Fruit fly (Drosophila melanogaster): ENCODE measurements around the gene Hmgcl.

Gene Hmgcl

DNA sequence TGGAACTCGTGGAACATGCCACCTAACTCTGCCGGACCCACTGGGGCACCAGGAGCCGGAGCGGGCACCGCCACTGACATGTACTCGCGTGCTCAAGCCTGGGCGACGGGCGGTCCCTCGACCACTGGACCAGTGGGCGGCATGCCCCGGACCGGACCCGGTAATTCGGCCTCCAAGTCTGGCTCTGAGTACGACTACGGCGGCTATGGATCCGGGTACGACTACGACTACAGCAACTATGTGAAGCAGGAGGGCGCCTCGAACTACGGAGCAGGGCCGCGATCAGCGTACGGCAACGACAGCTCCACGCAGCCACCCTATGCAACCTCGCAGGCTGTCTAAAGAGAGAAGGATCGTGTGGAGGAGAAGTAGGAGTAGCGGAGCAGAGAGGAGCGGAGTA, 35.1 kb upstream of the Hmgcl start:
- peak; percentile 32; the same call in 1 of the 3 replicates for TF ChIP-seq knrl (GFP tag; IDR thresholded peaks at IDR 0.05; ENCODE audit: partially characterized antibody)
- peak; percentile 75 for TF ChIP-seq Med (GFP tag)
- no peak for TF ChIP-seq CG10654 (GFP tag; optimal IDR thresholded peaks at IDR 0.05)
- TF ChIP-seq sens (GFP tag), result peak; percentile 27
- peak; percentile 80 for TF ChIP-seq Ets65A (GFP tag)
- TF ChIP-seq CG11456 (GFP tag; IDR thresholded peaks at IDR 0.05), result no peak

DNA sequence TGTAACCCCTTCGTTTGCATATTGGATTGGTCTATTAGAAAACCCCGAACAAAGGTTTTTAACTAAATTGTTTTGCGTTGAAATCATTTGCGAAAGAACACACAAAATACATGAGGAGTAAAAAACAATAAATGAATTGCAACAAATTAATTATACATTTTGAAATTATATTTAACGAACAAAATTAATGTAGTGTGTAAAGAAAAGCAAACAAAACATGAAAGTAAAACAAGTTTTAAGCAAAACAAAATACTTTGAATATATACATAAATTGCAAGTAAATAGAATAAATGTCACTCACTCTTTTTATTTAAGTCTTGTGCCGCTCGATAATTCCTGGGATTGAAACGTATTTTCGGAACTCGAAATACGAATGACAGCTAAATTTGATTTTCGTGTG, 28.4 kb upstream of the Hmgcl start, which contains the start of gene CG43232:
Gene CG43232, plus strand, starts transcription at position 301 of the 400 bp plus-strand sequence.
- TF ChIP-seq B-H1 (GFP tag; IDR thresholded peaks at IDR 0.05) (no peak), CG7928 (GFP tag; optimal IDR thresholded peaks at IDR 0.05) (no peak), trem (tag; optimal IDR thresholded peaks at IDR 0.05) (no peak), zfh2 (GFP tag; optimal IDR thresholded peaks at IDR 0.05) (no peak), grn (GFP tag; optimal IDR thresholded peaks at IDR 0.05) (no peak), tll (GFP tag; optimal IDR thresholded peaks at IDR 0.05) (no peak), CHES-1-like (GFP tag; optimal IDR thresholded peaks at IDR 0.05) (no peak), CG3163 (GFP tag; optimal IDR thresholded peaks at IDR 0.05) (no peak), jumu (GFP tag; optimal IDR thresholded peaks at IDR 0.05) (no peak), oc (tag; optimal IDR thresholded peaks at IDR 0.05) (no peak)

DNA sequence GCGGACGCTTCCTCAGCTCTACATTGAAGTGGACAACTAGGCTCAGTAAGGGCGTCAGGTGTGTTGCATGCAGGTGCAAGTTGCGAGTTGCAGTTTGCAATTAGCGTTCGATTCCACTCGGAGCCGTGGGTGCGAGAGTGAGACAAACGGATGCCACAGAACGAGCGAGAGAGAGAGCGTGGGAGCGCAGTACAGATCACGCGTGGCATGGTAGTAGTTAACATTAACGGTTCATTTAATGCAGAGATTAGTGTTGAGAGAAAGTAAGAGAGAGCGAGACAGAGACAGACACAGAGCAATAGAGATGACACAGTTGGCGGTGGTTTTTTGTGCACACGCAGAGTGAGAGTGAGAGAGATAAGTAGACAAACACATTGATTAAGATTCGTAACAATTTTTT, 20.5 kb upstream of the Hmgcl start:
- peak; percentile 88 for TF ChIP-seq CG10321 (GFP tag; IDR thresholded peaks at IDR 0.05)
- no peak for TF ChIP-seq CG17359 (tag; optimal IDR thresholded peaks at IDR 0.05)
- TF ChIP-seq jigr1 (GFP tag; IDR thresholded peaks at IDR 0.05), result no peak
- no peak for TF ChIP-seq cas (GFP tag; IDR thresholded peaks at IDR 0.05)
- no peak for TF ChIP-seq CG12219 (GFP tag; optimal IDR thresholded peaks at IDR 0.05)
- no peak for TF ChIP-seq CG31388 (GFP tag; optimal IDR thresholded peaks at IDR 0.05)
- TF ChIP-seq Gsc (GFP tag; IDR thresholded peaks at IDR 0.05), result no peak
- TF ChIP-seq tll (GFP tag; optimal IDR thresholded peaks at IDR 0.05), result peak; percentile 1 to 17
- no peak for TF ChIP-seq CTCF (GFP tag; optimal IDR thresholded peaks at IDR 0.05)
- TF ChIP-seq tgo (GFP tag; IDR thresholded peaks at IDR 0.05), result no peak
- no peak for TF ChIP-seq CG14710 (tag; optimal IDR thresholded peaks at IDR 0.05)
- TF ChIP-seq CG6689 (GFP tag; IDR thresholded peaks at IDR 0.05), result no peak
- no peak for TF ChIP-seq ttk (GFP tag; IDR thresholded peaks at IDR 0.05)
- no peak for TF ChIP-seq knrl (GFP tag; IDR thresholded peaks at IDR 0.05; ENCODE audit: partially characterized antibody)
- no peak for TF ChIP-seq pb (GFP tag; optimal IDR thresholded peaks at IDR 0.05)
- TF ChIP-seq CG3847 (GFP tag; IDR thresholded peaks at IDR 0.05), result no peak
- TF ChIP-seq CG12659 (GFP tag; optimal IDR thresholded peaks at IDR 0.05), result no peak
- TF ChIP-seq NC2β (GFP tag; optimal IDR thresholded peaks at IDR 0.05), result no peak
- TF ChIP-seq CG11696 (GFP tag; IDR thresholded peaks at IDR 0.05), result no peak
- no peak for TF ChIP-seq H2.0 (GFP tag; IDR thresholded peaks at IDR 0.05)
- TF ChIP-seq Dref (GFP tag; IDR thresholded peaks at IDR 0.05), result no peak
- no peak for TF ChIP-seq Usf (GFP tag; optimal IDR thresholded peaks at IDR 0.05)
- no peak for TF ChIP-seq CG11560 (tag; IDR thresholded peaks at IDR 0.05)
- TF ChIP-seq ftz-f1 (GFP tag; optimal IDR thresholded peaks at IDR 0.05), result no peak
- no peak for TF ChIP-seq CG18764 (GFP tag; optimal IDR thresholded peaks at IDR 0.05)
- no peak for TF ChIP-seq Vsx1 (GFP tag; optimal IDR thresholded peaks at IDR 0.05)
- TF ChIP-seq CG11456 (GFP tag; IDR thresholded peaks at IDR 0.05), result no peak
- TF ChIP-seq CG8290 (GFP tag; optimal IDR thresholded peaks at IDR 0.05), result peak; percentile 33
- peak in 1 of 2 experiments; percentile 35 for TF ChIP-seq CG8290 (tag; optimal IDR thresholded peaks at IDR 0.05)
- TF ChIP-seq zen (tag; optimal IDR thresholded peaks at IDR 0.05), result peak; percentile 60
- no peak for TF ChIP-seq slbo (GFP tag; IDR thresholded peaks at IDR 0.05)
- TF ChIP-seq CG14965 (GFP tag; optimal IDR thresholded peaks at IDR 0.05; ENCODE audit: borderline replicate concordance), result no peak
- no peak for TF ChIP-seq ind (GFP tag; optimal IDR thresholded peaks at IDR 0.05)
- TF ChIP-seq pum (GFP tag; optimal IDR thresholded peaks at IDR 0.05), result no peak
- no peak for TF ChIP-seq CG11695 (GFP tag; IDR thresholded peaks at IDR 0.05)
- no peak for TF ChIP-seq maf-S (GFP tag; optimal IDR thresholded peaks at IDR 0.05)
- no peak for TF ChIP-seq CG16779 (GFP tag; IDR thresholded peaks at IDR 0.05)
- TF ChIP-seq CG32532 (GFP tag; IDR thresholded peaks at IDR 0.05), result no peak
- TF ChIP-seq B-H1 (GFP tag; IDR thresholded peaks at IDR 0.05), result no peak
